Worm (Caenorhabditis elegans) whole organism, late embryonic: ENCODE measurements around the gene C33F10.11.

Source experiments
- K09A11.1 ChIP-seq: sonication (generic microtip); optimal IDR thresholded peaks from 2 replicates; lab custom pipeline; 2017; ENCODE audit warnings: antibody characterized with exemption, mild to moderate bottlenecking, missing genetic modification characterization, missing compliant biosample characterization; ENCODE audit not compliant: insufficient read depth
- T23F11.4 ChIP-seq: fragments of 200-800 bp; sonication (Bioruptor generic); optimal IDR thresholded peaks from 2 replicates; lab custom pipeline; 2018; ENCODE audit warnings: mild to moderate bottlenecking, missing genetic modification characterization, missing compliant biosample characterization
- ahr-1 ChIP-seq: sonication (generic microtip); optimal IDR thresholded peaks from 2 replicates; lab custom pipeline; 2016; ENCODE audit warnings: missing genetic modification characterization, missing compliant biosample characterization
- ceh-18 ChIP-seq: sonication (generic microtip); optimal IDR thresholded peaks from 2 replicates; lab custom pipeline; 2016; ENCODE audit warnings: missing genetic modification characterization, missing compliant biosample characterization
- ceh-2 ChIP-seq: sonication (generic microtip); optimal IDR thresholded peaks from 2 replicates; lab custom pipeline; 2016; ENCODE audit warnings: missing genotype, missing genetic modification characterization, missing compliant biosample characterization
- ceh-24 ChIP-seq: sonication (generic microtip); optimal IDR thresholded peaks from 2 replicates; lab custom pipeline; 2016; ENCODE audit warnings: mild to moderate bottlenecking, missing genetic modification characterization, missing compliant biosample characterization
- ceh-31 ChIP-seq: sonication (generic microtip); optimal IDR thresholded peaks from 2 replicates; lab custom pipeline; 2016; ENCODE audit warnings: missing genetic modification characterization, missing compliant biosample characterization
- ceh-34 ChIP-seq: sonication (generic microtip); optimal IDR thresholded peaks from 2 replicates; lab custom pipeline; 2016; ENCODE audit warnings: mild to moderate bottlenecking, missing genetic modification characterization, missing compliant biosample characterization
- ceh-45 ChIP-seq: fragments of 200-800 bp; sonication (Bioruptor generic); IDR thresholded peaks from 2 replicates; pipeline ENCODE4 v1.3.6; 2022; ENCODE audit warnings: missing genetic modification reagents, missing genetic modification characterization, missing compliant biosample characterization
- ceh-6 ChIP-seq: fragments of 200-800 bp; sonication (Bioruptor generic); optimal IDR thresholded peaks from 2 replicates; lab custom pipeline; 2018; ENCODE audit warnings: mild to moderate bottlenecking, missing genetic modification characterization, missing compliant biosample characterization
- che-1 ChIP-seq: sonication (generic microtip); optimal IDR thresholded peaks from 2 replicates; lab custom pipeline; 2016; ENCODE audit warnings: mild to moderate bottlenecking, missing genetic modification characterization, missing compliant biosample characterization
- elt-2 ChIP-seq: sonication (generic microtip); optimal IDR thresholded peaks from 2 replicates; lab custom pipeline; 2016; ENCODE audit warnings: missing genetic modification reagents, missing genetic modification characterization, missing compliant biosample characterization
- fkh-10 ChIP-seq: fragments of 150-350 bp; optimal IDR thresholded peaks from 2 replicates; lab custom pipeline; 2014; ENCODE audit warnings: missing biosample characterization, missing genetic modification reagents, missing genetic modification characterization
- fkh-6 ChIP-seq: sonication (generic microtip); optimal IDR thresholded peaks from 2 replicates; lab custom pipeline; 2016; ENCODE audit warnings: missing genetic modification characterization, missing compliant biosample characterization
- gmeb-2 ChIP-seq: sonication (generic microtip); optimal IDR thresholded peaks from 2 replicates; lab custom pipeline; 2016; ENCODE audit warnings: missing genetic modification characterization, inconsistent platforms, missing compliant biosample characterization
- hlh-15 ChIP-seq: sonication (generic microtip); optimal IDR thresholded peaks from 2 replicates; lab custom pipeline; 2016; ENCODE audit warnings: missing genetic modification characterization, missing compliant biosample characterization
- lin-11 ChIP-seq: fragments of 200-800 bp; sonication (Bioruptor generic); optimal IDR thresholded peaks from 2 replicates; lab custom pipeline; 2018; ENCODE audit warnings: mild to moderate bottlenecking, missing genetic modification characterization, missing compliant biosample characterization
- madf-2 ChIP-seq: sonication (generic microtip); optimal IDR thresholded peaks from 2 replicates; lab custom pipeline; 2017; ENCODE audit warnings: missing genetic modification characterization, missing compliant biosample characterization
- mec-3 ChIP-seq: sonication (generic microtip); optimal IDR thresholded peaks from 2 replicates; lab custom pipeline; 2016; ENCODE audit warnings: borderline replicate concordance, missing genetic modification characterization, missing compliant biosample characterization
- nhr-11 ChIP-seq: fragments of 150-350 bp; optimal IDR thresholded peaks from 2 replicates; lab custom pipeline; 2014; ENCODE audit warnings: missing biosample characterization, missing genetic modification characterization
- nhr-232 ChIP-seq: sonication (generic microtip); optimal IDR thresholded peaks from 2 replicates; lab custom pipeline; 2016; ENCODE audit warnings: missing genetic modification characterization, missing compliant biosample characterization
- npax-4 ChIP-seq: sonication (generic microtip); optimal IDR thresholded peaks from 2 replicates; lab custom pipeline; 2016; ENCODE audit warnings: missing genetic modification characterization, missing compliant biosample characterization
- odd-2 ChIP-seq: sonication (generic microtip); optimal IDR thresholded peaks from 2 replicates; lab custom pipeline; 2017; ENCODE audit warnings: antibody characterized with exemption, mild to moderate bottlenecking, missing genetic modification characterization, missing compliant biosample characterization
- pha-2 ChIP-seq: sonication (generic microtip); optimal IDR thresholded peaks from 2 replicates; lab custom pipeline; 2017; ENCODE audit warnings: mild to moderate bottlenecking, missing genetic modification characterization, missing compliant biosample characterization
- ref-2 ChIP-seq: sonication (generic microtip); optimal IDR thresholded peaks from 2 replicates; lab custom pipeline; 2016; ENCODE audit warnings: missing genetic modification characterization, missing compliant biosample characterization
- sox-2 ChIP-seq: fragments of 200-800 bp; sonication (Bioruptor generic); IDR thresholded peaks from 2 replicates; pipeline ENCODE4 v1.3.6; 2022; ENCODE audit warnings: missing genetic modification reagents, missing genetic modification characterization, missing compliant biosample characterization
- sox-4 ChIP-seq: sonication (generic microtip); optimal IDR thresholded peaks from 2 replicates; lab custom pipeline; 2017; ENCODE audit warnings: mild to moderate bottlenecking, missing genetic modification characterization, inconsistent platforms, missing compliant biosample characterization
- tbx-2 ChIP-seq: sonication (generic microtip); optimal IDR thresholded peaks from 2 replicates; lab custom pipeline; 2016; ENCODE audit warnings: missing genetic modification characterization, missing compliant biosample characterization
- tbx-7 ChIP-seq: sonication (generic microtip); optimal IDR thresholded peaks from 2 replicates; lab custom pipeline; 2016; ENCODE audit warnings: missing genotype, missing genetic modification characterization, missing compliant biosample characterization
- ttx-3 ChIP-seq: sonication (generic microtip); optimal IDR thresholded peaks from 2 replicates; lab custom pipeline; 2016; ENCODE audit warnings: missing genetic modification reagents, missing genetic modification characterization, missing compliant biosample characterization
- unc-42 ChIP-seq: sonication (generic microtip); optimal IDR thresholded peaks from 2 replicates; lab custom pipeline; 2016; ENCODE audit warnings: missing genotype, missing genetic modification characterization, missing compliant biosample characterization
- unc-86 ChIP-seq: sonication (generic microtip); optimal IDR thresholded peaks from 2 replicates; lab custom pipeline; 2016; ENCODE audit warnings: missing genetic modification characterization, missing compliant biosample characterization
- ztf-16 ChIP-seq: sonication (generic microtip); optimal IDR thresholded peaks from 2 replicates; lab custom pipeline; 2017; ENCODE audit warnings: missing genetic modification characterization, missing compliant biosample characterization

Gene C33F10.11

DNA sequence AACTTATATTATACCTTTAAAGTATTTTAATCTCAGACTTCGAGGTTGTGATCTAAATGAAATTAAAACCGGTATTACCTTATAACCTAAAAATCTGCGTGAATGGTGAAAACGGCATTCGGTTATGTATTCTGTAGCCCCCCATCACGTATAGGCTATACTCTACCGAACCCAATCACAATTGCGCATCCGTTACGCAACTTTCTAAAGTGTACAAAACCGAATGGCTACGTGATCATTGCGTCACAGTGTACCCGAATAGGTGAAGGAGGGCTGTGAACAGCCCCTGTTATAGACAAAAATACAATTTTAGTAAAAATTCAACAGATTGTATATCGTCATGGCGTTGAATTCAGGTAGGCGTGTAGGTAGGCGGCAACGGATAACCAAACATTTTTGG lies 12.1 kb downstream of the C33F10.11 start:
- TF ChIP-seq elt-2 (tag; lab: Kevin White, UChicago) (peak; percentile 60), ceh-18 (tag; lab: Kevin White, UChicago) (no peak)

DNA sequence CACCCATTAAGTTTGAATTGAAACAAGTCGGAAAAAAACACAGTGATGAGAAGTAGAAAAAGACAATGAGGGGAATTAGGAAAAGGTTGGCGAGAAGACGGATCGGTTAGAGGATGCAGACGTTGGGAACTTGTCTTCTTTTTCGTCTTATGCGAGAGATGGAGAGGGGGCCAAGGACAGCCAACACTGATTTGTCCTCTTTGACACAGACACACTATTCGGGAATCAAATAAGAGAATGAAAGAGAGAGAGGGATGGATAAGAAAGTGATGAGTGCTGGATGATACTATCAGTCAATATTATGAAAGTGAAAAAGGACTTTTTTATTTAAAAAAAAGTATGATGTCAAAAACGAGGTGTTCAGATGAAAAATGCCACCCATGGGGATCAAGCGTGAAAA lies 12.9 kb downstream of the C33F10.11 start, which contains the start of gene lact-5:
Gene lact-5 (minus strand): TSS at position 1 of the 400 bp plus-strand sequence.
- TF ChIP-seq lin-11 (tag; lab: Kevin White, UChicago) (no peak), elt-2 (tag; lab: Kevin White, UChicago) (peak; percentile 15)

DNA sequence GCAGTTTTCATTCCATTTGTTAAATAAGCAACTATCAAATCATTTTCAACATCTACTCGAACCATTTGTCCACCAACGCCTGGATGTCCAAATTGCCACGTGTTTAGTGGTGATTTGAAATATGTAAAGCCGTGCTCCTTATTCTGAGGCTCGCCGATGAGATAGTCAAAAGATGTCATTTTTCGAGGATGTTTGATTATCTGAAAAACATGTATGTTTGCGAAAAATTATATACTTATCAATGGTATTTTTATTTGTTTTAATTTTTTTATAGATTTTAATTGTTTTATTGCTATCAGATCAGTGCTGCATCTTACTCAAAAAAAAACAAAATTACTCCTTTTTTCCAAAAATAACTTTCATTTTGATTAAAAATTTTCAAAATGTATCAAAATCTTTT lies 15.9 kb downstream of the C33F10.11 start:
- TF ChIP-seq npax-4 (tag; lab: Kevin White, UChicago) (no peak), ttx-3 (tag; lab: Kevin White, UChicago) (no peak), nhr-11 (tag; lab: Kevin White, UChicago) (no peak), ceh-24 (tag; lab: Kevin White, UChicago) (no peak), unc-86 (tag; lab: Kevin White, UChicago) (no peak), ceh-34 (no peak), ceh-2 (no peak)

DNA sequence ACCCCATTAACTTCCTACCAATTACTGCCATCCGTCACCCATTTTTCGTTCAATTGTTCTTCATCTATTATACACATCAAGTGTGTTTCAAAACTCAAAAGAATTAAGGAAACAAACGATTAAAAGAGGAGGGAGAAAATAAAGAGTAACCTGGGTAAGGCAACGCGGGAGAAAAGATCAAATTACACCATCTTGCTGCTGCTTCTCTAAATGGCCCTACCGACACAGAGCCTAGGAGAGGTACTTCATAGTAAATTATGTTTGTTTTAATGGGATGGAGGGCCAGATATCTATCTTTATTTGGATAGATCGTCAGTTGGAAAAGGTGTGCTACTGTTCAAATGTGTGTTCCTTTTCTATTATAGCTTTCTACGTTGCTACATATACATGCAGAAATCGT lies 19.3 kb downstream of the C33F10.11 start:
- TF ChIP-seq unc-86 (tag; lab: Kevin White, UChicago): no peak
- peak; percentile 94 for TF ChIP-seq ceh-34

DNA sequence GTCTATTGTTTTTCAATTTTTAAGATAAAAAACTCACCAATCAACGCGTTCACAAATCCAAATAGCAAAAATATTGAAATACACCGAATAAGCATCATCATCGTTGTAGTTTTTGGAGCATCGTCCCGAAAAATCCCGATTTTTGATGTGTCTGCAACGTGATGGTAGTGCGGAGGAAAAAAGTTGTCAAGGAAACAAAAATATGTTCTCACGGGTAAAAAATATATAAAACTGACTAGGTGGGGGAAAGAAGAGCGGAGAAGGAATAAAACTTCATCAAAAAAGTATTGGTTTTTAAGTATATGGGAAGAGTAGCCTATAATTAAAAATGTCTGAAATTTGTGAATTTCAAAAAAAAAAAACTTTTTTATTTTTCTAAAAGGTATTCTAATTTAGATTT lies 22.7 kb downstream of the C33F10.11 start, which contains the start of gene rig-6:
Gene rig-6 (minus strand): TSS at position 101 of the 400 bp plus-strand sequence.
- TF ChIP-seq K09A11.1: no peak
- TF ChIP-seq unc-42: no peak
- TF ChIP-seq fkh-10: no peak
- TF ChIP-seq ref-2 (tag; lab: Kevin White, UChicago): no peak
- no peak for TF ChIP-seq hlh-15 (tag; lab: Kevin White, UChicago)
- no peak for TF ChIP-seq ceh-24 (tag; lab: Kevin White, UChicago)
- no peak for TF ChIP-seq madf-2 (tag; lab: Kevin White, UChicago)
- no peak for TF ChIP-seq ztf-16 (tag; lab: Kevin White, UChicago)
- TF ChIP-seq ceh-31 (tag; lab: Kevin White, UChicago): no peak
- no peak for TF ChIP-seq che-1 (tag; lab: Kevin White, UChicago)
- TF ChIP-seq ahr-1 (tag; lab: Kevin White, UChicago): no peak
- no peak for TF ChIP-seq odd-2
- no peak for TF ChIP-seq T23F11.4 (GFP tag; lab: Kevin White, UChicago)
- no peak for TF ChIP-seq tbx-7 (tag; lab: Kevin White, UChicago)
- TF ChIP-seq ceh-18 (tag; lab: Kevin White, UChicago): no peak
- TF ChIP-seq, all 69 proteins: peak for 0

DNA sequence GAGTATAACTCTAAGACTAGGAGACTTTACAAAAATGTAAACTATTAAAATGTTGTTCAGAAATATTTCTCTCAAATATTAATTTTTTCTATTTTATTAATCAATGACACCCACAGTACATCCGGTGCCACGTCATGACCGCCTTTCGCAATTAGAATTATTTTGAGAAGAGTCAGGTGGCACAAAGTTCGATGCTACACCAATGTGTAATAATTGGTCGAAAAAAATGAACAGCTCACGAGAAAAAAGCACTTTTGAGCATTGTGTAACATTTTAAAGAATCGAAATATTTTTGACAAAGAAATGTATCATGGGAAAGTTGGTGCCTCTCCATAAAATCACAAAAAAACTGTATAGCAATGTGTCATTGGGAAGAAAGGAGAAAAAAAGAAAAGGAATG lies 27.9 kb downstream of the C33F10.11 start:
- TF ChIP-seq sox-2 (GFP tag; lab: Robert Waterston, UW): no peak
- no peak for TF ChIP-seq ceh-18 (tag; lab: Kevin White, UChicago)
- TF ChIP-seq sox-4 (tag; lab: Kevin White, UChicago): no peak
- no peak for TF ChIP-seq gmeb-2 (tag; lab: Kevin White, UChicago)
- TF ChIP-seq tbx-2 (tag; lab: Kevin White, UChicago): no peak
- no peak for TF ChIP-seq ttx-3 (tag; lab: Kevin White, UChicago)
- TF ChIP-seq unc-86 (tag; lab: Kevin White, UChicago): no peak
- no peak for TF ChIP-seq pha-2
- TF ChIP-seq ceh-6 (GFP tag; lab: Kevin White, UChicago): no peak
- TF ChIP-seq mec-3: no peak
- no peak for TF ChIP-seq nhr-232 (tag; lab: Kevin White, UChicago)
- no peak for TF ChIP-seq elt-2 (tag; lab: Kevin White, UChicago)
- no peak for TF ChIP-seq ceh-45 (GFP tag; lab: Robert Waterston, UW)
- TF ChIP-seq fkh-6 (tag; lab: Kevin White, UChicago): no peak
